Fruit fly (Drosophila melanogaster) whole organism, prepupa: Measurements from ENCODE around the gene CG43336.

Source experiments
- Blimp-1 ChIP-seq: fragments of 200-800 bp; sonication (Bioruptor generic); optimal IDR thresholded peaks from 3 replicates; lab custom pipeline; 2017; ENCODE audit warnings: missing biosample characterization, missing genetic modification characterization, mild to moderate bottlenecking, moderate library complexity, missing genetic modification reagents
- CG10631 ChIP-seq: fragments of 200-800 bp; sonication (Bioruptor generic); optimal IDR thresholded peaks from 2 replicates; lab custom pipeline; 2016; ENCODE audit warnings: missing biosample characterization, missing genetic modification characterization
- CG10669 ChIP-seq: fragments of 200-800 bp; sonication (Bioruptor generic); optimal IDR thresholded peaks from 3 replicates; lab custom pipeline; 2018; ENCODE audit warnings: missing biosample characterization, mild to moderate bottlenecking, missing genetic modification characterization, moderate library complexity
- CG11294 ChIP-seq: fragments of 200-800 bp; sonication (Bioruptor generic); IDR thresholded peaks from 2 replicates; pipeline ENCODE4 v1.3.6; 2022; ENCODE audit warnings: missing biosample characterization, missing genetic modification characterization
- CG11762 ChIP-seq: fragments of 200-800 bp; sonication (Bioruptor generic); optimal IDR thresholded peaks from 3 replicates; lab custom pipeline; 2016; ENCODE audit warnings: missing biosample characterization, missing genetic modification characterization; ENCODE audit not compliant: insufficient read depth
- CG15336 ChIP-seq: fragments of 200-800 bp; sonication (Bioruptor generic); IDR thresholded peaks from 2 replicates; pipeline ENCODE4 v1.3.6; 2022; ENCODE audit warnings: missing biosample characterization, missing genetic modification characterization
- CG1621 ChIP-seq: fragments of 200-800 bp; sonication (Bioruptor generic); optimal IDR thresholded peaks from 3 replicates; lab custom pipeline; 2018; ENCODE audit warnings: missing biosample characterization, mild to moderate bottlenecking, missing genetic modification characterization
- CG3032 ChIP-seq: fragments of 200-800 bp; optimal IDR thresholded peaks from 2 replicates; lab custom pipeline; 2019; ENCODE audit warnings: missing biosample characterization, mild to moderate bottlenecking, missing genetic modification characterization, moderate library complexity
- CG31627 ChIP-seq: fragments of 200-800 bp; sonication (Bioruptor generic); optimal IDR thresholded peaks from 3 replicates; lab custom pipeline; 2016; ENCODE audit warnings: missing biosample characterization, missing genetic modification characterization
- CG32006 ChIP-seq: fragments of 200-800 bp; sonication (Bioruptor generic); optimal IDR thresholded peaks from 3 replicates; lab custom pipeline; 2017; ENCODE audit warnings: missing biosample characterization, mild to moderate bottlenecking, missing genetic modification characterization
- CG34406 ChIP-seq: fragments of 200-800 bp; sonication (Bioruptor generic); optimal IDR thresholded peaks from 3 replicates; lab custom pipeline; 2016; ENCODE audit warnings: missing biosample characterization, missing genetic modification characterization
- CG4318 ChIP-seq: fragments of 200-800 bp; sonication (Bioruptor generic); optimal IDR thresholded peaks from 3 replicates; lab custom pipeline; 2017; ENCODE audit warnings: missing biosample characterization, mild to moderate bottlenecking, missing genetic modification characterization
- CG6276 ChIP-seq: fragments of 200-800 bp; sonication (Bioruptor generic); optimal IDR thresholded peaks from 2 replicates; lab custom pipeline; 2017; ENCODE audit warnings: missing biosample characterization, mild to moderate bottlenecking, missing genetic modification characterization
- CG6808 ChIP-seq: fragments of 200-800 bp; sonication (Bioruptor generic); optimal IDR thresholded peaks from 3 replicates; lab custom pipeline; 2017; ENCODE audit warnings: missing biosample characterization, missing genetic modification characterization, mild to moderate bottlenecking, moderate library complexity, missing genetic modification reagents
- CG6854 ChIP-seq: fragments of 200-800 bp; sonication (Bioruptor generic); optimal IDR thresholded peaks from 2 replicates; lab custom pipeline; 2017; ENCODE audit warnings: missing biosample characterization, mild to moderate bottlenecking, missing genetic modification characterization
- CG8119 ChIP-seq: fragments of 200-800 bp; sonication (Bioruptor generic); IDR thresholded peaks from 3 replicates; pipeline ENCODE4 v1.3.6; 2022; ENCODE audit warnings: missing biosample characterization, missing genetic modification characterization
- CG8632 ChIP-seq: fragments of 200-800 bp; sonication (Bioruptor generic); optimal IDR thresholded peaks from 3 replicates; lab custom pipeline; 2016; ENCODE audit warnings: missing biosample characterization, missing genetic modification characterization
- Eip78C ChIP-seq: fragments of 200-800 bp; sonication (Bioruptor generic); peaks from one replicate; lab custom pipeline; 2016; ENCODE audit warnings: missing biosample characterization, missing genetic modification characterization
- Eip93F ChIP-seq: fragments of 200-800 bp; sonication (Bioruptor generic); optimal IDR thresholded peaks from 2 replicates; lab custom pipeline; 2016; ENCODE audit warnings: missing biosample characterization, mild to moderate bottlenecking, missing genetic modification characterization
- Ets96B ChIP-seq: fragments of 200-800 bp; optimal IDR thresholded peaks from 2 replicates; lab custom pipeline; 2019; ENCODE audit warnings: missing biosample characterization, mild to moderate bottlenecking, missing genetic modification characterization, moderate library complexity
- Hr38 ChIP-seq: sonication (Bioruptor generic); optimal IDR thresholded peaks from 2 replicates; lab custom pipeline; 2016; ENCODE audit warnings: missing biosample characterization, missing genetic modification characterization
- Hr39 ChIP-seq: fragments of 200-800 bp; sonication (Bioruptor generic); optimal IDR thresholded peaks from 2 replicates; lab custom pipeline; 2016; ENCODE audit warnings: missing biosample characterization, missing genetic modification characterization
- Hr4 ChIP-seq: fragments of 200-800 bp; sonication (Bioruptor generic); optimal IDR thresholded peaks from 3 replicates; lab custom pipeline; 2016; ENCODE audit warnings: missing biosample characterization, missing genetic modification characterization
- Met ChIP-seq: fragments of 200-800 bp; sonication (Bioruptor generic); optimal IDR thresholded peaks from 3 replicates; lab custom pipeline; 2016; ENCODE audit warnings: missing biosample characterization, missing genetic modification characterization
- Sox102F ChIP-seq: fragments of 200-800 bp; sonication (Bioruptor generic); optimal IDR thresholded peaks from 2 replicates; lab custom pipeline; 2016; ENCODE audit warnings: missing biosample characterization, mild to moderate bottlenecking, missing genetic modification characterization
- Sox14 ChIP-seq: fragments of 200-800 bp; sonication (Bioruptor generic); optimal IDR thresholded peaks from 3 replicates; lab custom pipeline; 2016; ENCODE audit warnings: missing biosample characterization, missing genetic modification characterization
- Sox15 ChIP-seq: fragments of 200-800 bp; sonication (Bioruptor generic); optimal IDR thresholded peaks from 3 replicates; lab custom pipeline; 2016; ENCODE audit warnings: missing biosample characterization, missing genetic modification characterization
- achi ChIP-seq: fragments of 200-800 bp; sonication (Bioruptor generic); optimal IDR thresholded peaks from 3 replicates; lab custom pipeline; 2016; ENCODE audit warnings: missing biosample characterization, missing genetic modification characterization
- acj6 ChIP-seq: fragments of 200-800 bp; sonication (Bioruptor generic); optimal IDR thresholded peaks from 3 replicates; lab custom pipeline; 2016; ENCODE audit warnings: missing biosample characterization, missing genetic modification characterization
- cyc ChIP-seq: fragments of 200-800 bp; sonication (Bioruptor generic); optimal IDR thresholded peaks from 3 replicates; lab custom pipeline; 2016; ENCODE audit warnings: missing biosample characterization, missing genetic modification characterization
- dac ChIP-seq: fragments of 200-800 bp; sonication (Bioruptor generic); optimal IDR thresholded peaks from 2 replicates; lab custom pipeline; 2017; ENCODE audit warnings: missing biosample characterization, mild to moderate bottlenecking, missing genetic modification characterization
- dsx ChIP-seq: fragments of 200-800 bp; optimal IDR thresholded peaks from 3 replicates; lab custom pipeline; 2019; ENCODE audit warnings: missing biosample characterization, mild to moderate bottlenecking, missing genetic modification characterization, moderate library complexity; ENCODE audit not compliant: poor library complexity, severe bottlenecking
- eg ChIP-seq: fragments of 200-800 bp; sonication (Bioruptor generic); IDR thresholded peaks from 3 replicates; pipeline ENCODE4 v1.3.6; 2022; ENCODE audit warnings: missing biosample characterization, missing genetic modification characterization
- esn ChIP-seq: fragments of 200-800 bp; sonication (Bioruptor generic); optimal IDR thresholded peaks from 2 replicates; lab custom pipeline; 2016; ENCODE audit warnings: missing biosample characterization, mild to moderate bottlenecking, missing genetic modification characterization, moderate library complexity
- fd59A ChIP-seq: fragments of 200-800 bp; sonication (Bioruptor generic); optimal IDR thresholded peaks from 2 replicates; lab custom pipeline; 2017; ENCODE audit warnings: missing biosample characterization, mild to moderate bottlenecking, missing genetic modification characterization, missing genetic modification reagents
- fd85E ChIP-seq: fragments of 200-800 bp; sonication (Bioruptor generic); optimal IDR thresholded peaks from 3 replicates; lab custom pipeline; 2016; ENCODE audit warnings: missing biosample characterization, missing genetic modification characterization
- fkh ChIP-seq: fragments of 200-800 bp; sonication (Bioruptor generic); optimal IDR thresholded peaks from 3 replicates; lab custom pipeline; 2017; ENCODE audit warnings: missing biosample characterization, mild to moderate bottlenecking, missing genetic modification characterization, moderate library complexity
- pdm3 ChIP-seq: fragments of 200-800 bp; sonication (Bioruptor generic); optimal IDR thresholded peaks from 3 replicates; lab custom pipeline; 2016; ENCODE audit warnings: missing biosample characterization, missing genetic modification characterization
- salr ChIP-seq, 2 experiments: fragments of 200-800 bp; sonication (Bioruptor generic); optimal IDR thresholded peaks; 3 replicates each; lab custom pipeline; 2016 to 2018; ENCODE audit warnings: missing biosample characterization in 2 of 2, missing genetic modification characterization in 2 of 2, mild to moderate bottlenecking in 1 of 2
- spab ChIP-seq: fragments of 200-800 bp; sonication (Bioruptor generic); optimal IDR thresholded peaks from 2 replicates; lab custom pipeline; 2017; ENCODE audit warnings: missing biosample characterization, mild to moderate bottlenecking, missing genetic modification characterization, missing genetic modification reagents
- ss ChIP-seq, 2 experiments: fragments of 200-800 bp; sonication (Bioruptor generic); optimal IDR thresholded peaks; 2 replicates in 1 of 2; 3 replicates in 1 of 2; lab custom pipeline; 2017 to 2018; ENCODE audit warnings: mild to moderate bottlenecking in 2 of 2, missing biosample characterization in 2 of 2, missing genetic modification characterization in 2 of 2, moderate library complexity in 1 of 2
- svp ChIP-seq: fragments of 200-800 bp; sonication (Bioruptor generic); peaks from one replicate; lab custom pipeline; 2016; ENCODE audit warnings: missing biosample characterization, missing genetic modification characterization
- topi ChIP-seq: fragments of 200-800 bp; sonication (Bioruptor generic); optimal IDR thresholded peaks from 3 replicates; lab custom pipeline; 2016; ENCODE audit warnings: missing biosample characterization, missing genetic modification characterization
- vri ChIP-seq: fragments of 200-800 bp; sonication (Bioruptor generic); optimal IDR thresholded peaks from 3 replicates; lab custom pipeline; 2016; ENCODE audit warnings: missing biosample characterization, mild to moderate bottlenecking, missing genetic modification characterization

Gene CG43336

dm6 chr3R:15636868-15637267 is at the start of gene CG43336:
Gene CG43336, plus strand, starts transcription at chr3R:15637168.
- TF ChIP-seq Hr38 (GFP tag; lab: Kevin White, UChicago) (no peak), Met (GFP tag; lab: Kevin White, UChicago) (no peak), fd85E (GFP tag; lab: Kevin White, UChicago) (no peak), CG34406 (GFP tag; lab: Kevin White, UChicago) (no peak), fd59A (GFP tag; lab: Kevin White, UChicago) (no peak), salr (GFP tag; optimal IDR thresholded peaks at IDR 0.05; lab: Kevin White, UChicago) (no peak), CG32006 (GFP tag; lab: Kevin White, UChicago) (no peak), pdm3 (GFP tag; lab: Kevin White, UChicago) (no peak)
- TF ChIP-seq, all 60 proteins: peak for 0

dm6 chr3R:15587491-15587890 is 49.5 kb upstream of the CG43336 start:
- TF ChIP-seq Hr38 (GFP tag; lab: Kevin White, UChicago), result no peak
- TF ChIP-seq CG10669 (GFP tag; lab: Kevin White, UChicago), result no peak
- no peak for TF ChIP-seq CG8632 (GFP tag; lab: Kevin White, UChicago)
- no peak for TF ChIP-seq Sox15 (GFP tag; lab: Kevin White, UChicago)
- TF ChIP-seq CG31627 (GFP tag; lab: Kevin White, UChicago), result peak; percentile 1
- peak; percentile 36 for TF ChIP-seq svp
- TF ChIP-seq CG10631, result no peak

- TF ChIP-seq CG6276 (GFP tag; lab: Kevin White, UChicago) (no peak), CG1621 (no peak), spab (GFP tag; lab: Kevin White, UChicago) (no peak), Hr4 (GFP tag; lab: Kevin White, UChicago) (no peak), CG11294 (GFP tag; lab: Robert Waterston, UW) (no peak), CG6808 (GFP tag; lab: Kevin White, UChicago) (no peak), cyc (GFP tag; lab: Kevin White, UChicago) (peak; percentile 34), Eip78C (GFP tag; lab: Kevin White, UChicago) (peak; percentile 93), CG6854 (GFP tag; lab: Kevin White, UChicago) (no peak), CG31627 (GFP tag; lab: Kevin White, UChicago) (peak; percentile 26), acj6 (GFP tag; lab: Kevin White, UChicago) (peak; percentile 20), CG8632 (GFP tag; lab: Kevin White, UChicago) (peak; percentile 36), Met (GFP tag; lab: Kevin White, UChicago) (peak; percentile 70), Ets96B (peak; percentile 45), ss (GFP tag; optimal IDR thresholded peaks at IDR 0.05; lab: Kevin White, UChicago) (no peak), Eip93F (GFP tag; lab: Kevin White, UChicago) (no peak), Hr38 (GFP tag; lab: Kevin White, UChicago) (no peak), Sox14 (GFP tag; lab: Kevin White, UChicago) (peak; percentile 14), fd85E (GFP tag; lab: Kevin White, UChicago) (no peak), fkh (no peak), Sox102F (GFP tag; lab: Kevin White, UChicago) (peak; percentile 26), CG32006 (GFP tag; lab: Kevin White, UChicago) (no peak), vri (GFP tag; lab: Kevin White, UChicago) (peak; percentile 18), esn (GFP tag; lab: Kevin White, UChicago) (peak; percentile 82), CG3032 (tag; lab: Kevin White, UChicago) (peak; percentile 41), dac (GFP tag; lab: Kevin White, UChicago) (no peak), topi (GFP tag; lab: Kevin White, UChicago) (peak; percentile 65), eg (GFP tag; lab: Robert Waterston, UW) (no peak), CG10669 (GFP tag; lab: Kevin White, UChicago) (no peak), CG4318 (GFP tag; lab: Kevin White, UChicago) (no peak), Sox15 (GFP tag; lab: Kevin White, UChicago) (no peak), CG10631 (peak; percentile 37), CG8119 (GFP tag; lab: Robert Waterston, UW) (no peak), dsx (GFP tag; lab: Kevin White, UChicago) (peak; percentile 57), CG11762 (GFP tag; lab: Kevin White, UChicago) (no peak), CG15336 (GFP tag; lab: Robert Waterston, UW) (no peak), Hr39 (GFP tag; lab: Kevin White, UChicago) (peak; percentile 29), svp (peak; percentile 93), Blimp-1 (GFP tag; lab: Kevin White, UChicago) (peak; percentile 58), achi (GFP tag; lab: Kevin White, UChicago) (peak; percentile 26)
These were observed 48.2 kb upstream of the CG43336 start for dm6 chr3R:15588567-15589321.
